Worm (Caenorhabditis elegans) whole organism, young adult: ENCODE data around the gene F56D6.12.

Source experiments
- B0261.1 ChIP-seq: sonication (generic microtip); optimal IDR thresholded peaks from 2 replicates; lab custom pipeline; 2016; ENCODE audit warnings: mild to moderate bottlenecking, missing genetic modification characterization, moderate library complexity, missing compliant biosample characterization
- C06A6.2 ChIP-seq: fragments of 200-800 bp; sonication (Bioruptor generic); conservative IDR thresholded peaks from 2 replicates; pipeline ENCODE4 v1.3.6; 2022; ENCODE audit warnings: missing genetic modification characterization, missing compliant biosample characterization
- C17E4.6 ChIP-seq: fragments of 200-800 bp; sonication (Bioruptor generic); IDR thresholded peaks from 2 replicates; pipeline ENCODE4 v1.3.6; 2022; ENCODE audit warnings: missing genetic modification reagents, missing genetic modification characterization, missing compliant biosample characterization
- F22D6.2 ChIP-seq: sonication (generic microtip); optimal IDR thresholded peaks from 2 replicates; lab custom pipeline; 2016; ENCODE audit warnings: mild to moderate bottlenecking, missing genetic modification characterization, missing compliant biosample characterization
- F33H1.4 ChIP-seq: fragments of 200-800 bp; sonication (Bioruptor generic); IDR thresholded peaks from 2 replicates; pipeline ENCODE4 v1.3.6; 2022; ENCODE audit warnings: missing genetic modification reagents, missing genetic modification characterization, missing compliant biosample characterization
- F39B2.1 ChIP-seq: fragments of 200-800 bp; sonication (Bioruptor generic); IDR thresholded peaks from 2 replicates; pipeline ENCODE4 v1.3.6; 2022; ENCODE audit warnings: missing genetic modification reagents, missing genetic modification characterization, missing compliant biosample characterization
- F55B11.4 ChIP-seq: sonication (generic microtip); optimal IDR thresholded peaks from 2 replicates; lab custom pipeline; 2016; ENCODE audit warnings: missing compliant biosample characterization, missing genetic modification characterization, borderline replicate concordance; ENCODE audit not compliant: insufficient read depth
- F57A8.1 ChIP-seq: fragments of 200-800 bp; sonication (Bioruptor generic); optimal IDR thresholded peaks from 2 replicates; lab custom pipeline; 2018; ENCODE audit warnings: mild to moderate bottlenecking, missing genetic modification characterization, moderate library complexity, missing compliant biosample characterization
- F57C9.4 ChIP-seq: sonication (generic microtip); optimal IDR thresholded peaks from 2 replicates; lab custom pipeline; 2017; ENCODE audit warnings: mild to moderate bottlenecking, missing genetic modification characterization, missing compliant biosample characterization
- K11D2.4 ChIP-seq: fragments of 200-800 bp; sonication (Bioruptor generic); IDR thresholded peaks from 2 replicates; pipeline ENCODE4 v1.3.6; 2022; ENCODE audit warnings: missing genetic modification reagents, missing genetic modification characterization, missing compliant biosample characterization
- K12H6.12 ChIP-seq: fragments of 200-800 bp; sonication (Bioruptor generic); optimal IDR thresholded peaks from 2 replicates; lab custom pipeline; 2018; ENCODE audit warnings: mild to moderate bottlenecking, missing genetic modification characterization, missing compliant biosample characterization
- T26A5.8 ChIP-seq: sonication (generic microtip); optimal IDR thresholded peaks from 2 replicates; lab custom pipeline; 2016; ENCODE audit warnings: missing genetic modification characterization, missing compliant biosample characterization
- Y53F4B.3 ChIP-seq: fragments of 200-800 bp; sonication (Bioruptor generic); IDR thresholded peaks from 2 replicates; pipeline ENCODE4 v1.3.6; 2022; ENCODE audit warnings: missing genetic modification reagents, missing genetic modification characterization, missing compliant biosample characterization
- Y67H2A.10 ChIP-seq: fragments of 200-800 bp; sonication (Bioruptor generic); conservative IDR thresholded peaks from 2 replicates; pipeline ENCODE4 v1.3.6; 2022; ENCODE audit warnings: missing genetic modification reagents, missing genetic modification characterization, missing compliant biosample characterization
- ceh-58 ChIP-seq: fragments of 200-800 bp; sonication (Bioruptor generic); IDR thresholded peaks from 2 replicates; pipeline ENCODE4 v1.3.6; 2022; ENCODE audit warnings: missing genetic modification characterization, missing compliant biosample characterization
- ceh-91 ChIP-seq: fragments of 200-800 bp; sonication (Bioruptor generic); IDR thresholded peaks from 2 replicates; pipeline ENCODE4 v1.3.6; 2022; ENCODE audit warnings: missing genetic modification reagents, missing genetic modification characterization, missing compliant biosample characterization
- egl-18 ChIP-seq: fragments of 200-800 bp; sonication (Bioruptor generic); IDR thresholded peaks from 2 replicates; pipeline ENCODE4 v1.3.6; 2022; ENCODE audit warnings: missing genetic modification reagents, missing genetic modification characterization, missing compliant biosample characterization
- ekl-4 ChIP-seq: fragments of 200-800 bp; sonication (Bioruptor generic); IDR thresholded peaks from 2 replicates; pipeline ENCODE4 v1.3.6; 2022; ENCODE audit warnings: missing genetic modification reagents, missing genetic modification characterization, missing compliant biosample characterization
- fkh-3 ChIP-seq: sonication (generic microtip); optimal IDR thresholded peaks from 2 replicates; lab custom pipeline; 2016; ENCODE audit warnings: mild to moderate bottlenecking, missing genetic modification characterization, missing compliant biosample characterization
- gei-17 ChIP-seq: fragments of 200-800 bp; sonication (Bioruptor generic); optimal IDR thresholded peaks from 2 replicates; lab custom pipeline; 2018; ENCODE audit warnings: mild to moderate bottlenecking, missing genetic modification characterization, missing compliant biosample characterization
- hrde-1 ChIP-seq: sonication (generic microtip); optimal IDR thresholded peaks from 2 replicates; lab custom pipeline; 2016; ENCODE audit warnings: missing genetic modification characterization, mild to moderate bottlenecking, missing compliant biosample characterization, moderate library complexity, missing genotype, missing genetic modification reagents, borderline replicate concordance
- let-607 ChIP-seq, 2 experiments: fragments of 200-800 bp in 1 of 2; sonication (Bioruptor generic) in 1 of 2; sonication (generic microtip) in 1 of 2; optimal IDR thresholded peaks; 2 replicates each; lab custom pipeline; 2016 to 2018; ENCODE audit warnings: mild to moderate bottlenecking in 2 of 2, missing compliant biosample characterization in 2 of 2, missing genetic modification characterization in 2 of 2, moderate library complexity in 2 of 2, missing genotype in 1 of 2
- lin-35 ChIP-seq, 3 experiments: fragments of 150-350 bp in 2 of 3; sonication (generic microtip) in 1 of 3; optimal IDR thresholded peaks; 2 replicates each; lab custom pipeline; 2014 to 2018; ENCODE audit warnings: missing biosample characterization in 3 of 3, missing genetic modification characterization in 3 of 3, missing genetic modification reagents in 3 of 3
- lsy-27 ChIP-seq: sonication (generic microtip); optimal IDR thresholded peaks from 2 replicates; lab custom pipeline; 2017; ENCODE audit warnings: missing genetic modification characterization, mild to moderate bottlenecking, missing compliant biosample characterization, antibody characterized with exemption, missing genotype, borderline replicate concordance; ENCODE audit not compliant: insufficient read depth
- madf-10 ChIP-seq: sonication (generic microtip); optimal IDR thresholded peaks from 2 replicates; lab custom pipeline; 2016; ENCODE audit warnings: mild to moderate bottlenecking, missing genetic modification characterization, missing compliant biosample characterization
- nfyb-1 ChIP-seq: fragments of 200-800 bp; sonication (Bioruptor generic); IDR thresholded peaks from 2 replicates; pipeline ENCODE4 v1.3.6; 2022; ENCODE audit warnings: missing genetic modification reagents, missing genetic modification characterization, missing compliant biosample characterization
- nhr-120 ChIP-seq: fragments of 200-800 bp; sonication (Bioruptor generic); IDR thresholded peaks from 2 replicates; pipeline ENCODE4 v1.3.6; 2022; ENCODE audit warnings: missing genetic modification characterization, missing compliant biosample characterization
- nhr-179 ChIP-seq: sonication (generic microtip); optimal IDR thresholded peaks from 2 replicates; lab custom pipeline; 2016; ENCODE audit warnings: mild to moderate bottlenecking, missing genetic modification characterization, missing compliant biosample characterization
- nhr-80 ChIP-seq: sonication (generic microtip); optimal IDR thresholded peaks from 2 replicates; lab custom pipeline; 2016; ENCODE audit warnings: missing genetic modification characterization, missing compliant biosample characterization
- rcor-1 ChIP-seq: fragments of 200-800 bp; sonication (Bioruptor generic); IDR thresholded peaks from 2 replicates; pipeline ENCODE4 v1.3.6; 2022; ENCODE audit warnings: missing genetic modification reagents, missing genetic modification characterization, missing compliant biosample characterization
- repo-1 ChIP-seq: sonication (generic microtip); optimal IDR thresholded peaks from 2 replicates; lab custom pipeline; 2017; ENCODE audit warnings: mild to moderate bottlenecking, missing genetic modification characterization, missing compliant biosample characterization
- sea-2 ChIP-seq: fragments of 200-800 bp; sonication (Bioruptor generic); IDR thresholded peaks from 2 replicates; pipeline ENCODE4 v1.3.6; 2022; ENCODE audit warnings: missing genetic modification characterization, missing compliant biosample characterization
- snpc-1.3 ChIP-seq: sonication (generic microtip); optimal IDR thresholded peaks from 2 replicates; lab custom pipeline; 2017; ENCODE audit warnings: missing genetic modification characterization, mild to moderate bottlenecking, missing compliant biosample characterization, antibody characterized with exemption, moderate library complexity, missing genotype, missing genetic modification reagents; ENCODE audit not compliant: insufficient read depth
- snpc-4 ChIP-seq, 5 experiments: fragments of 150-350 bp in 1 of 5; sonication (generic microtip) in 4 of 5; optimal IDR thresholded peaks; 2 replicates each; lab custom pipeline; 2014 to 2018; ENCODE audit warnings: missing genetic modification characterization in 5 of 5, missing biosample characterization in 3 of 5, antibody characterized with exemption in 2 of 5, mild to moderate bottlenecking in 2 of 5, missing compliant biosample characterization in 2 of 5, missing genotype in 2 of 5, moderate library complexity in 2 of 5, missing genetic modification reagents in 1 of 5
- sptf-2 ChIP-seq: fragments of 200-800 bp; sonication (Bioruptor generic); optimal IDR thresholded peaks from 2 replicates; lab custom pipeline; 2018; ENCODE audit warnings: mild to moderate bottlenecking, missing genetic modification characterization, missing compliant biosample characterization
- unc-62 ChIP-seq: fragments of 150-350 bp; optimal IDR thresholded peaks from 2 replicates; lab custom pipeline; 2014; ENCODE audit warnings: missing biosample characterization, missing genetic modification reagents, missing genetic modification characterization
- xnd-1 ChIP-seq: sonication (generic microtip); optimal IDR thresholded peaks from 2 replicates; lab custom pipeline; 2016; ENCODE audit warnings: missing genotype, missing genetic modification reagents, missing genetic modification characterization, missing compliant biosample characterization
- ztf-3 ChIP-seq: fragments of 200-800 bp; sonication (Bioruptor generic); optimal IDR thresholded peaks from 2 replicates; lab custom pipeline; 2018; ENCODE audit warnings: mild to moderate bottlenecking, missing genetic modification characterization, missing compliant biosample characterization

Gene F56D6.12

ce11 chrIV:3912598-3912997 is 4.7 kb downstream of the F56D6.12 start, which contains the start of gene F56D6.20 (continued):
- TF ChIP-seq snpc-1.3 (no peak), T26A5.8 (tag; lab: Kevin White, UChicago) (no peak), sptf-2 (GFP tag; lab: Kevin White, UChicago) (no peak), B0261.1 (no peak), ekl-4 (GFP tag; lab: Robert Waterston, UW) (no peak)

- TF ChIP-seq ceh-91 (GFP tag; lab: Robert Waterston, UW) (no peak), let-607 (tag; optimal IDR thresholded peaks at IDR 0.05; lab: Kevin White, UChicago) (no peak), sea-2 (no peak), repo-1 (tag; lab: Kevin White, UChicago) (no peak), Y53F4B.3 (GFP tag; lab: Robert Waterston, UW) (no peak), xnd-1 (tag; lab: Kevin White, UChicago) (no peak), egl-18 (GFP tag; lab: Robert Waterston, UW) (no peak), F33H1.4 (GFP tag; lab: Robert Waterston, UW) (no peak), ztf-3 (GFP tag; lab: Kevin White, UChicago) (no peak), C06A6.2 (GFP tag; lab: Robert Waterston, UW) (no peak), nhr-120 (GFP tag; lab: Robert Waterston, UW) (no peak), Y67H2A.10 (GFP tag; lab: Robert Waterston, UW) (no peak), B0261.1 (no peak), hrde-1 (no peak), F55B11.4 (tag; lab: Kevin White, UChicago) (no peak), lsy-27 (tag; lab: Kevin White, UChicago) (no peak), C17E4.6 (GFP tag; lab: Robert Waterston, UW) (no peak), unc-62 (no peak), K12H6.12 (tag; lab: Kevin White, UChicago) (no peak)
These were observed 6.5 kb downstream of the F56D6.12 start, which contains the start of gene F56D6.19 for ce11 chrIV:3914462-3914861. TSS of gene F56D6.19 (plus strand) at chrIV:3914762.

- no peak for TF ChIP-seq lin-35 (GFP tag; optimal IDR thresholded peaks at IDR 0.05; lab: Kevin White, UChicago)
- no peak for TF ChIP-seq nfyb-1 (GFP tag; lab: Robert Waterston, UW)
These were observed 7.4 kb downstream of the F56D6.12 start, which contains the start of gene srz-20 for ce11 chrIV:3915296-3915695. TSS of gene srz-20 (plus strand) at chrIV:3915596.

- TF ChIP-seq F57A8.1 (GFP tag; lab: Kevin White, UChicago) (no peak), K11D2.4 (GFP tag; lab: Robert Waterston, UW) (no peak), lin-35 (GFP tag; optimal IDR thresholded peaks at IDR 0.05; lab: Kevin White, UChicago) (no peak), F57C9.4 (no peak), fkh-3 (tag; lab: Kevin White, UChicago) (no peak), ztf-3 (GFP tag; lab: Kevin White, UChicago) (no peak), gei-17 (GFP tag; lab: Kevin White, UChicago) (no peak), ceh-58 (GFP tag; lab: Robert Waterston, UW) (no peak), nhr-179 (tag; lab: Kevin White, UChicago) (no peak), sea-2 (no peak), snpc-4 (GFP tag; optimal IDR thresholded peaks at IDR 0.05; lab: Kevin White, UChicago) (no peak), snpc-4 (tag; optimal IDR thresholded peaks at IDR 0.05; lab: Kevin White, UChicago) (no peak), rcor-1 (no peak), nfyb-1 (GFP tag; lab: Robert Waterston, UW) (no peak), nhr-80 (tag; lab: Kevin White, UChicago) (no peak), F39B2.1 (no peak), F22D6.2 (tag; lab: Kevin White, UChicago) (no peak), madf-10 (no peak)
- TF ChIP-seq, all 124 proteins: peak for 0
These were observed 9.5 kb downstream of the F56D6.12 start, which contains the start of gene F56D6.14 for ce11 chrIV:3917405-3917804. TSS of gene F56D6.14 (plus strand) at chrIV:3917705.
